Worm (Caenorhabditis elegans) whole organism, young adult: ENCODE results near the gene pir-2.
"Not testable (repeated sequence)": the region's sequence is repeated elsewhere in the genome, so short reads cannot be mapped to it uniquely, and the experiment has no call there.

Experiments used
- F22D6.2 ChIP-seq: sonication (generic microtip); optimal IDR thresholded peaks from 2 replicates; lab custom pipeline; 2016; ENCODE audit warnings: mild to moderate bottlenecking, missing genetic modification characterization, missing compliant biosample characterization
- Y53G8AR.9 ChIP-seq: fragments of 200-800 bp; sonication (Bioruptor generic); conservative IDR thresholded peaks from 2 replicates; pipeline ENCODE4 v1.3.6; 2022; ENCODE audit warnings: missing genetic modification reagents, missing genetic modification characterization, missing compliant biosample characterization
- ama-1 ChIP-seq, 3 experiments: fragments of 150-350 bp in 1 of 3; sonication (generic microtip) in 2 of 3; optimal IDR thresholded peaks; 2 replicates each; lab custom pipeline; 2014 to 2018; ENCODE audit warnings: missing biosample characterization in 2 of 3, missing genetic modification characterization in 2 of 3, missing genetic modification reagents in 2 of 3
- cebp-2 ChIP-seq: fragments of 200-800 bp; sonication (Bioruptor generic); IDR thresholded peaks from 2 replicates; pipeline ENCODE4 v1.3.6; 2022; ENCODE audit warnings: missing genetic modification characterization, missing compliant biosample characterization
- ceh-40 ChIP-seq: fragments of 200-800 bp; sonication (Bioruptor generic); IDR thresholded peaks from 2 replicates; pipeline ENCODE4 v1.3.6; 2022; ENCODE audit warnings: missing genetic modification characterization, missing compliant biosample characterization
- ekl-4 ChIP-seq: fragments of 200-800 bp; sonication (Bioruptor generic); IDR thresholded peaks from 2 replicates; pipeline ENCODE4 v1.3.6; 2022; ENCODE audit warnings: missing genetic modification reagents, missing genetic modification characterization, missing compliant biosample characterization
- madf-8 ChIP-seq: fragments of 200-800 bp; sonication (Bioruptor generic); conservative IDR thresholded peaks from 2 replicates; pipeline ENCODE4 v1.3.6; 2022; ENCODE audit warnings: missing genetic modification reagents, missing genetic modification characterization, missing compliant biosample characterization
- mel-28 ChIP-seq: sonication (generic microtip); optimal IDR thresholded peaks from 2 replicates; lab custom pipeline; 2016; ENCODE audit warnings: borderline replicate concordance, mild to moderate bottlenecking, missing genetic modification characterization, missing compliant biosample characterization
- unc-62 ChIP-seq: fragments of 150-350 bp; optimal IDR thresholded peaks from 2 replicates; lab custom pipeline; 2014; ENCODE audit warnings: missing biosample characterization, missing genetic modification reagents, missing genetic modification characterization
- ztf-18 ChIP-seq: sonication (generic microtip); optimal IDR thresholded peaks from 2 replicates; lab custom pipeline; 2016; ENCODE audit warnings: missing genotype, mild to moderate bottlenecking, missing genetic modification characterization, missing compliant biosample characterization

ce11 chrIII:9445699-9446098 lies 2.3 kb upstream of the pir-2 start:
- not testable (repeated sequence) for TF ChIP-seq unc-62; ekl-4 (GFP tag; lab: Robert Waterston, UW); madf-8 (GFP tag; lab: Robert Waterston, UW); ztf-18 (tag; lab: Kevin White, UChicago); ama-1 (optimal IDR thresholded peaks at IDR 0.05; lab: Kevin White, UChicago); ama-1 (GFP tag; optimal IDR thresholded peaks at IDR 0.05; lab: Kevin White, UChicago); ceh-40 (GFP tag; lab: Robert Waterston, UW); mel-28 (tag; lab: Kevin White, UChicago); F22D6.2 (tag; lab: Kevin White, UChicago); cebp-2 (GFP tag; lab: Robert Waterston, UW); Y53G8AR.9 (GFP tag; lab: Robert Waterston, UW)
